Fruit fly (Drosophila melanogaster) whole organism, embryonic: ENCODE measurements around the gene CG42465.

Experiments
- CG10959 ChIP-seq: fragments of 200-800 bp; sonication (Bioruptor generic); IDR thresholded peaks from 2 replicates; pipeline ENCODE4 v1.3.6; 2022; ENCODE audit warnings: missing biosample characterization, missing genetic modification characterization
- CG11504 ChIP-seq: fragments of 200-800 bp; sonication (Bioruptor generic); optimal IDR thresholded peaks from 3 replicates; lab custom pipeline; 2019; ENCODE audit warnings: missing biosample characterization, mild to moderate bottlenecking, missing genetic modification characterization, moderate library complexity
- CG11696 ChIP-seq: fragments of 200-800 bp; sonication (Bioruptor generic); IDR thresholded peaks from 2 replicates; pipeline ENCODE4 v1.3.6; 2022; ENCODE audit warnings: missing biosample characterization, missing genetic modification characterization
- CG12659 ChIP-seq: fragments of 200-800 bp; sonication (Bioruptor generic); optimal IDR thresholded peaks from 3 replicates; lab custom pipeline; 2017; ENCODE audit warnings: mild to moderate bottlenecking, missing biosample characterization, missing genetic modification reagents, missing genetic modification characterization
- CG13894 ChIP-seq: fragments of 200-800 bp; sonication (Bioruptor generic); optimal IDR thresholded peaks from 3 replicates; lab custom pipeline; 2018; ENCODE audit warnings: missing biosample characterization, mild to moderate bottlenecking, missing genetic modification characterization, moderate library complexity
- CG14014 ChIP-seq: fragments of 200-800 bp; sonication (Bioruptor generic); IDR thresholded peaks from 2 replicates; pipeline ENCODE4 v1.3.6; 2022; ENCODE audit warnings: missing biosample characterization, missing genetic modification characterization
- CG15269 ChIP-seq: fragments of 200-800 bp; sonication (Bioruptor generic); optimal IDR thresholded peaks from 2 replicates; lab custom pipeline; 2018; ENCODE audit warnings: missing biosample characterization, mild to moderate bottlenecking, missing genetic modification characterization, moderate library complexity
- CG1529 ChIP-seq: fragments of 200-800 bp; sonication (Bioruptor generic); optimal IDR thresholded peaks from 3 replicates; lab custom pipeline; 2018; ENCODE audit warnings: missing biosample characterization, missing genetic modification characterization
- CG15479 ChIP-seq: fragments of 200-800 bp; sonication (Bioruptor generic); optimal IDR thresholded peaks from 3 replicates; lab custom pipeline; 2019; ENCODE audit warnings: missing biosample characterization, mild to moderate bottlenecking, missing genetic modification characterization, moderate library complexity
- CG17361 ChIP-seq: fragments of 200-800 bp; sonication (Bioruptor generic); IDR thresholded peaks from 3 replicates; pipeline ENCODE4 v1.3.6; 2022; ENCODE audit warnings: missing biosample characterization, missing genetic modification characterization
- CG18011 ChIP-seq: fragments of 200-800 bp; sonication (Bioruptor generic); optimal IDR thresholded peaks from 2 replicates; lab custom pipeline; 2017; ENCODE audit warnings: missing biosample characterization, missing genetic modification characterization, mild to moderate bottlenecking, moderate library complexity, missing genotype
- CG18262 ChIP-seq: fragments of 200-800 bp; optimal IDR thresholded peaks from 3 replicates; lab custom pipeline; 2019; ENCODE audit warnings: missing biosample characterization, mild to moderate bottlenecking, missing genetic modification characterization, moderate library complexity
- CG18599 ChIP-seq: fragments of 200-800 bp; sonication (Bioruptor generic); optimal IDR thresholded peaks from 3 replicates; lab custom pipeline; 2017; ENCODE audit warnings: missing biosample characterization, missing genetic modification characterization, mild to moderate bottlenecking, moderate library complexity, missing genetic modification reagents
- CG18764 ChIP-seq: fragments of 200-800 bp; sonication (Bioruptor generic); optimal IDR thresholded peaks from 3 replicates; lab custom pipeline; 2016; ENCODE audit warnings: missing biosample characterization, missing genetic modification characterization
- CG2678 ChIP-seq: fragments of 200-800 bp; sonication (Bioruptor generic); optimal IDR thresholded peaks from 3 replicates; lab custom pipeline; 2019; ENCODE audit warnings: missing biosample characterization, mild to moderate bottlenecking, missing genetic modification characterization, moderate library complexity
- CG2712 ChIP-seq: fragments of 200-800 bp; optimal IDR thresholded peaks from 3 replicates; lab custom pipeline; 2019; ENCODE audit warnings: missing biosample characterization, mild to moderate bottlenecking, missing genetic modification characterization, moderate library complexity
- CG31441 ChIP-seq: fragments of 200-800 bp; sonication (Bioruptor generic); IDR thresholded peaks from 2 replicates; pipeline ENCODE4 v1.3.6; 2022; ENCODE audit warnings: missing biosample characterization, missing genetic modification characterization
- CG32532 ChIP-seq: fragments of 200-800 bp; sonication (Bioruptor generic); IDR thresholded peaks from 2 replicates; pipeline ENCODE4 v1.3.6; 2022; ENCODE audit warnings: missing biosample characterization, missing genetic modification characterization
- CG4360 ChIP-seq: fragments of 200-800 bp; sonication (Bioruptor generic); IDR thresholded peaks from 2 replicates; pipeline ENCODE4 v1.3.6; 2022; ENCODE audit warnings: missing biosample characterization, missing genetic modification characterization
- CG6689 ChIP-seq: fragments of 200-800 bp; sonication (Bioruptor generic); IDR thresholded peaks from 2 replicates; pipeline ENCODE4 v1.3.6; 2022; ENCODE audit warnings: missing biosample characterization, missing genetic modification characterization
- CG7839 ChIP-seq: fragments of 200-800 bp; sonication (Bioruptor generic); optimal IDR thresholded peaks from 3 replicates; lab custom pipeline; 2018; ENCODE audit warnings: missing biosample characterization, mild to moderate bottlenecking, missing genetic modification characterization, moderate library complexity
- CG9437 ChIP-seq: fragments of 200-800 bp; sonication (Bioruptor generic); optimal IDR thresholded peaks from 2 replicates; lab custom pipeline; 2018; ENCODE audit warnings: missing biosample characterization, mild to moderate bottlenecking, missing genetic modification characterization
- CG9727 ChIP-seq: fragments of 200-800 bp; sonication (Bioruptor generic); optimal IDR thresholded peaks from 3 replicates; lab custom pipeline; 2017; ENCODE audit warnings: missing biosample characterization, mild to moderate bottlenecking, missing genetic modification characterization
- CG9932 ChIP-seq: fragments of 200-800 bp; sonication (Bioruptor generic); IDR thresholded peaks from 2 replicates; pipeline ENCODE4 v1.3.6; 2022; ENCODE audit warnings: missing biosample characterization, missing genetic modification characterization
- CoRest ChIP-seq: fragments of 200-800 bp; sonication (Bioruptor generic); optimal IDR thresholded peaks from 3 replicates; lab custom pipeline; 2018; ENCODE audit warnings: missing biosample characterization, mild to moderate bottlenecking, missing genetic modification characterization, moderate library complexity
- Deaf1 ChIP-seq: fragments of 200-800 bp; optimal IDR thresholded peaks from 3 replicates; lab custom pipeline; 2019; ENCODE audit warnings: missing biosample characterization, mild to moderate bottlenecking, missing genetic modification characterization, moderate library complexity
- Fer1 ChIP-seq: fragments of 200-800 bp; sonication (Bioruptor generic); optimal IDR thresholded peaks from 2 replicates; lab custom pipeline; 2017; ENCODE audit warnings: missing biosample characterization, mild to moderate bottlenecking, missing genetic modification characterization
- Hr3 ChIP-seq: fragments of 200-800 bp; sonication (Bioruptor generic); optimal IDR thresholded peaks from 3 replicates; lab custom pipeline; 2016; ENCODE audit warnings: missing biosample characterization, missing genetic modification characterization
- MBD-R2 ChIP-seq: fragments of 200-800 bp; sonication (Bioruptor generic); IDR thresholded peaks from 2 replicates; pipeline ENCODE4 v1.3.6; 2022; ENCODE audit warnings: missing biosample characterization, missing genetic modification characterization
- Meics ChIP-seq: fragments of 200-800 bp; sonication (Bioruptor generic); optimal IDR thresholded peaks from 2 replicates; lab custom pipeline; 2017; ENCODE audit warnings: missing biosample characterization, mild to moderate bottlenecking, missing genetic modification characterization
- Oli ChIP-seq: fragments of 200-800 bp; sonication (Bioruptor generic); optimal IDR thresholded peaks from 2 replicates; lab custom pipeline; 2018; ENCODE audit warnings: missing biosample characterization, mild to moderate bottlenecking, missing genetic modification characterization, moderate library complexity
- Rfx ChIP-seq: fragments of 200-800 bp; sonication (Bioruptor generic); IDR thresholded peaks from 2 replicates; pipeline ENCODE4 v1.3.6; 2022; ENCODE audit warnings: missing biosample characterization, missing genetic modification characterization
- Sox102F ChIP-seq: fragments of 200-800 bp; sonication (Bioruptor generic); optimal IDR thresholded peaks from 2 replicates; lab custom pipeline; 2018; ENCODE audit warnings: missing biosample characterization, mild to moderate bottlenecking, missing genetic modification characterization, moderate library complexity
- Stat92E ChIP-seq, 3 experiments: fragments of >200 bp in 2 of 3; fragments of 200-800 bp in 1 of 3; sonication (Bioruptor generic) in 1 of 3; optimal IDR thresholded peaks; 2 replicates each; lab custom pipeline; 2017 to 2019; ENCODE audit warnings: missing biosample characterization in 3 of 3, missing genetic modification characterization in 3 of 3, mild to moderate bottlenecking in 1 of 3, moderate library complexity in 1 of 3
- aop ChIP-seq: fragments of 200-800 bp; sonication (Bioruptor generic); IDR thresholded peaks from 2 replicates; pipeline ENCODE4 v1.3.6; 2022; ENCODE audit warnings: missing biosample characterization, missing genetic modification characterization
- bowl ChIP-seq: fragments of 200-800 bp; sonication (Bioruptor generic); IDR thresholded peaks from 2 replicates; pipeline ENCODE4 v1.3.6; 2022; ENCODE audit warnings: missing biosample characterization, missing genetic modification characterization
- ci ChIP-seq: fragments of 200-800 bp; sonication (Bioruptor generic); IDR thresholded peaks from 3 replicates; pipeline ENCODE4 v1.3.6; 2022; ENCODE audit warnings: missing biosample characterization, missing genetic modification characterization
- crol ChIP-seq: fragments of 200-800 bp; sonication (Bioruptor generic); IDR thresholded peaks from 2 replicates; pipeline ENCODE4 v1.3.6; 2022; ENCODE audit warnings: missing biosample characterization, missing genetic modification characterization
- fd3F ChIP-seq: fragments of 200-800 bp; sonication (Bioruptor generic); optimal IDR thresholded peaks from 2 replicates; lab custom pipeline; 2018; ENCODE audit warnings: missing biosample characterization, mild to moderate bottlenecking, missing genetic modification characterization, moderate library complexity
- gce ChIP-seq: fragments of 200-800 bp; sonication (Bioruptor generic); IDR thresholded peaks from 3 replicates; pipeline ENCODE4 v1.3.6; 2022; ENCODE audit warnings: missing biosample characterization, missing genetic modification characterization
- gem ChIP-seq: fragments of 200-800 bp; sonication (Bioruptor generic); optimal IDR thresholded peaks from 2 replicates; lab custom pipeline; 2019; ENCODE audit warnings: missing biosample characterization, mild to moderate bottlenecking, missing genetic modification characterization, moderate library complexity
- grau ChIP-seq: fragments of 200-800 bp; optimal IDR thresholded peaks from 3 replicates; lab custom pipeline; 2019; ENCODE audit warnings: missing biosample characterization, mild to moderate bottlenecking, missing genetic modification characterization, moderate library complexity
- grn ChIP-seq: fragments of 200-800 bp; sonication (Bioruptor generic); optimal IDR thresholded peaks from 3 replicates; lab custom pipeline; 2017; ENCODE audit warnings: missing biosample characterization, missing genetic modification characterization
- nmo ChIP-seq: fragments of 200-800 bp; sonication (Bioruptor generic); optimal IDR thresholded peaks from 2 replicates; lab custom pipeline; 2018; ENCODE audit warnings: missing biosample characterization, mild to moderate bottlenecking, missing genetic modification characterization, moderate library complexity
- pfk ChIP-seq: fragments of 200-800 bp; sonication (Bioruptor generic); optimal IDR thresholded peaks from 2 replicates; lab custom pipeline; 2018; ENCODE audit warnings: missing biosample characterization, mild to moderate bottlenecking, missing genetic modification characterization, moderate library complexity
- pzg ChIP-seq: fragments of 200-800 bp; sonication (Bioruptor generic); optimal IDR thresholded peaks from 3 replicates; lab custom pipeline; 2018; ENCODE audit warnings: missing biosample characterization, mild to moderate bottlenecking, missing genetic modification characterization, moderate library complexity
- sens ChIP-seq: fragments of 200-800 bp; sonication (Bioruptor generic); peaks from one replicate; lab custom pipeline; 2016; ENCODE audit warnings: missing biosample characterization, missing genetic modification characterization
- tap ChIP-seq: fragments of 200-800 bp; optimal IDR thresholded peaks from 3 replicates; lab custom pipeline; 2019; ENCODE audit warnings: missing biosample characterization, mild to moderate bottlenecking, missing genetic modification characterization, moderate library complexity
- tna ChIP-seq: fragments of 200-800 bp; sonication (Bioruptor generic); IDR thresholded peaks from 2 replicates; pipeline ENCODE4 v1.3.6; 2022; ENCODE audit warnings: missing biosample characterization, missing genetic modification characterization; ENCODE audit not compliant: partially characterized antibody
- twi ChIP-seq: fragments of 200-800 bp; optimal IDR thresholded peaks from 2 replicates; lab custom pipeline; 2019; ENCODE audit warnings: missing biosample characterization, mild to moderate bottlenecking, missing genetic modification characterization, moderate library complexity

CG42465 gene

DNA sequence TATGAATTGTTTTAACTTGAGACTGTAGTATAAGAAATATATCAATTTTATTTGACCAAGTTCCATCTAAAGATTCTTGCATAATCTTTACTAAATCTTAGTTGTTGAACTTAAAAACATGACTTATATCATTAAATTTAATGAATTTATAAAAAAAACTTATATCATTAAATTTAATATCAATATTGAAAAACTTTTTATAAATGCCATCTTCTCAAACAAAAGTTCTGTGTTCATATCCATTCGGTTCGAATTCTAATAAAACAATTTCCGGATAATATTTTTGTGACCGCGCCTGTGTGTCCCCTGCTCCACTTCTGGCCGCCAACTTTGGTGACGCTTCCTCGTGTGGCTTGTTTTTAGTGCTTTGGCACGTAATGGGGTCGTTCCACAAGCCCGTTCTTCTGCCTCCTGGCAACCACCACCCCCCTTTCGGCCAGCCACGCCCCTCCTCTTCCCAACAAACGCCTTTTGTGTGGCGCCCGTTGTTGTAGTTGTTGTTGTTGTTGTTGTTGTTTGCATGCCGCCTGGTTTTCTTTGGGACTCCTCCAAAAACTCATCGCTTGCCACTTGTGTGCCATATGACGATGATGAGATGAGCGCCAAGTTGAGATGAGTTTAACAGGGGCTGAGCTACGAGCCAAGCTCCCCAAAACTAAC lies 37.1 kb downstream of the CG42465 start (continued):
- TF ChIP-seq bowl (GFP tag; lab: Robert Waterston, UW): no peak
- TF ChIP-seq Rfx: peak; percentile 19; the same call in 1 of the 2 replicates
- no peak for TF ChIP-seq Stat92E (GFP tag; optimal IDR thresholded peaks at IDR 0.05; lab: Kevin White, UChicago)
- TF ChIP-seq sens (GFP tag; lab: Kevin White, UChicago): peak; percentile 42
- TF ChIP-seq CG9437 (GFP tag; lab: Kevin White, UChicago): peak; percentile 1
- TF ChIP-seq Hr3 (GFP tag; lab: Kevin White, UChicago): peak; percentile 3
- TF ChIP-seq CG2712 (tag; lab: Kevin White, UChicago): peak; percentile 1
- TF ChIP-seq CG15479 (GFP tag; lab: Kevin White, UChicago): no peak
- TF ChIP-seq pfk (GFP tag; lab: Kevin White, UChicago): no peak
- TF ChIP-seq CG18011: no peak
- TF ChIP-seq CG9932: no peak
- TF ChIP-seq gem (tag; lab: Kevin White, UChicago): peak; percentile 53
- TF ChIP-seq CG13894 (tag; lab: Kevin White, UChicago): peak; percentile 61
- TF ChIP-seq Fer1 (GFP tag; lab: Kevin White, UChicago): peak; percentile 15
- TF ChIP-seq pzg (GFP tag; lab: Kevin White, UChicago): no peak
- TF ChIP-seq CG7839 (tag; lab: Kevin White, UChicago): peak; percentile 3
- TF ChIP-seq Meics (GFP tag; lab: Kevin White, UChicago): peak; percentile 3
- TF ChIP-seq CG11504: peak; percentile 47
- peak; percentile 28 for TF ChIP-seq CoRest
- TF ChIP-seq CG31441 (GFP tag; lab: Robert Waterston, UW): peak; percentile 33; the same call in 1 of the 2 replicates
- peak; percentile 55; the same call in 1 of the 2 replicates for TF ChIP-seq CG11696 (GFP tag; lab: Robert Waterston, UW)
- TF ChIP-seq CG6689 (GFP tag; lab: Robert Waterston, UW): 0 out of 2 replicates have a peak, but pooled peaks have one; percentile 11
- TF ChIP-seq CG4360 (GFP tag; lab: Robert Waterston, UW): peak; percentile 50; the same call in 1 of the 2 replicates
- peak; percentile 25 for TF ChIP-seq Oli
- TF ChIP-seq CG2678 (tag; lab: Kevin White, UChicago): peak; percentile 60
- TF ChIP-seq crol (GFP tag; lab: Robert Waterston, UW): peak; percentile 69
- TF ChIP-seq CG18262 (tag; lab: Kevin White, UChicago): peak; percentile 18
- TF ChIP-seq aop (GFP tag; lab: Robert Waterston, UW): no peak
- 0 out of 2 replicates have a peak, but pooled peaks have one; percentile 13 for TF ChIP-seq CG14014 (GFP tag; lab: Robert Waterston, UW)
- TF ChIP-seq CG15269: peak; percentile 1
- TF ChIP-seq nmo (GFP tag; lab: Kevin White, UChicago): peak; percentile 1
- peak; percentile 24 for TF ChIP-seq CG18599 (GFP tag; lab: Kevin White, UChicago)
- no peak for TF ChIP-seq CG17361 (GFP tag; lab: Robert Waterston, UW)
- no peak for TF ChIP-seq CG1529 (GFP tag; lab: Kevin White, UChicago)
- no peak for TF ChIP-seq twi (tag; lab: Kevin White, UChicago)
- no peak for TF ChIP-seq Sox102F (GFP tag; lab: Kevin White, UChicago)
- TF ChIP-seq CG32532 (GFP tag; lab: Robert Waterston, UW): 0 out of 2 replicates have a peak, but pooled peaks have one; percentile 28
- TF ChIP-seq gce (GFP tag; lab: Robert Waterston, UW): no peak

- no peak for TF ChIP-seq CG12659 (GFP tag; lab: Kevin White, UChicago)
- TF ChIP-seq CoRest: peak; percentile 14
- no peak for TF ChIP-seq MBD-R2
- TF ChIP-seq fd3F (GFP tag; lab: Kevin White, UChicago): no peak
- TF ChIP-seq Deaf1: no peak
- no peak for TF ChIP-seq tap (tag; lab: Kevin White, UChicago)
- no peak for TF ChIP-seq ci
- no peak for TF ChIP-seq CG10959
- TF ChIP-seq tna: no peak
- TF ChIP-seq CG18764 (GFP tag; lab: Kevin White, UChicago): no peak
- peak; percentile 35 for TF ChIP-seq grau (tag; lab: Kevin White, UChicago)
- TF ChIP-seq grn (GFP tag; lab: Kevin White, UChicago): no peak
- TF ChIP-seq CG9727 (GFP tag; lab: Kevin White, UChicago): peak; percentile 0
- no peak for TF ChIP-seq Fer1 (GFP tag; lab: Kevin White, UChicago)
Observed at dm6 chr2L:3737682-3738081, 37.7 kb downstream of the CG42465 start.
